Comparison of ENCODE assay signal across 5 worm cellular contexts in the genomic region with DNA sequence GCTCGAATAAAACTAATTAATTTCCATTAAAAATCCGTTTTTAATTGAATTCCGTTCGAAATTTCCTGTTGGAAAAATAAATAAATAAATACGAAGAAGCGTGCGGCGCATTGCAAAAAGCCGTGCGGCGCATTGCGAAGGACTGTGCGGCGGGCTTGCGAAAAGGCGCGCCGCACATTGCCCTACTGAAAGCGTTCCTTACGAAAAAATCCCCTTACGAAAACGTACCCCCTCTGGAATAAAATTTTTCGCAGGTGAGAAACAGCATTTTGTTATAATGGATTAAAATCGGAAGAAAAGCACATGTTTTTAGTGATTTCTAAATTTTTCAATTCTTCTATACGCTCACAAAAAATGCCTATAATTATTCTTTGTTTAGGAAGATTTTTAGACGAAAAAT.
TF ChIP-seq lines count a peak whose summit lies in the region.
"Not testable (repeated sequence)": the region's sequence is repeated elsewhere in the genome, so short reads cannot be mapped to it uniquely, and the experiment has no call there.

No protein-coding gene starts in this region.

TF ChIP-seq in whole organism, L1 larva, 84 proteins besides CTCF, POLR2A, EP300 and RAD21:
- peak; percentile 25 for TF ChIP-seq nhr-85 (tag; lab: Kevin White, UChicago)
- peak; percentile 25; the same call in 1 of the 2 replicates for TF ChIP-seq isw-1 (GFP tag; IDR thresholded peaks at IDR 0.05; lab: Robert Waterston, UW)
- TF ChIP-seq grh-1 (GFP tag; IDR thresholded peaks at IDR 0.05; lab: Robert Waterston, UW), result peak; percentile 57
- peak; percentile 70 for TF ChIP-seq nhr-19 (GFP tag; conservative IDR thresholded peaks at IDR 0.05; lab: Robert Waterston, UW)

TF ChIP-seq in whole organism, L4 larva, 104 proteins besides CTCF, POLR2A, EP300 and RAD21:
- TF ChIP-seq vab-7 (GFP tag; IDR thresholded peaks at IDR 0.05; lab: Robert Waterston, UW) (0 out of 2 replicates have a peak, but pooled peaks have one; percentile 33), lin-38 (GFP tag; IDR thresholded peaks at IDR 0.05; lab: Robert Waterston, UW) (peak; percentile 85), ctbp-1 (GFP tag; IDR thresholded peaks at IDR 0.05; lab: Robert Waterston, UW) (peak; percentile 44; the same call in 1 of the 2 replicates), mdt-29 (GFP tag; IDR thresholded peaks at IDR 0.05; lab: Robert Waterston, UW) (0 out of 2 replicates have a peak, but pooled peaks have one; percentile 46), hmg-1.1 (GFP tag; IDR thresholded peaks at IDR 0.05; lab: Robert Waterston, UW) (peak; percentile 70), set-16 (GFP tag; IDR thresholded peaks at IDR 0.05; lab: Robert Waterston, UW) (peak; percentile 55; the same call in 1 of the 2 replicates), egl-43 (GFP tag; IDR thresholded peaks at IDR 0.05; lab: Robert Waterston, UW) (peak; percentile 68; the same call in 1 of the 2 replicates), pha-4 (GFP tag; IDR thresholded peaks at IDR 0.05; lab: Robert Waterston, UW) (peak; percentile 67), D1046.2 (GFP tag; IDR thresholded peaks at IDR 0.05; lab: Robert Waterston, UW) (0 out of 2 replicates have a peak, but pooled peaks have one; percentile 11), dmd-6 (GFP tag; IDR thresholded peaks at IDR 0.05; lab: Robert Waterston, UW) (peak; percentile 29; the same call in 1 of the 2 replicates), nhr-42 (GFP tag; IDR thresholded peaks at IDR 0.05; lab: Robert Waterston, UW) (0 out of 2 replicates have a peak, but pooled peaks have one; percentile 18), T26A8.4 (GFP tag; IDR thresholded peaks at IDR 0.05; lab: Robert Waterston, UW) (peak; percentile 86), ceh-44 (GFP tag; IDR thresholded peaks at IDR 0.05; lab: Robert Waterston, UW) (0 out of 2 replicates have a peak, but pooled peaks have one; percentile 34), php-3 (GFP tag; IDR thresholded peaks at IDR 0.05; lab: Robert Waterston, UW) (peak; percentile 51; the same call in 1 of the 2 replicates), Y48G9A.11 (GFP tag; IDR thresholded peaks at IDR 0.05; lab: Robert Waterston, UW) (0 out of 2 replicates have a peak, but pooled peaks have one; percentile 10)
- not testable (repeated sequence) for TF ChIP-seq pha-4 (tag; optimal IDR thresholded peaks at IDR 0.05; lab: Kevin White, UChicago)

TF ChIP-seq in whole organism, early embryonic, 17 proteins besides CTCF, POLR2A, EP300 and RAD21:
- TF ChIP-seq sea-1 (GFP tag; conservative IDR thresholded peaks at IDR 0.05; lab: Robert Waterston, UW), result peak; percentile 61; the same call in 1 of the 2 replicates
- TF ChIP-seq pes-1 (GFP tag; IDR thresholded peaks at IDR 0.05; lab: Robert Waterston, UW), result peak; percentile 73

TF ChIP-seq in whole organism, midembryonic, 9 proteins besides CTCF, POLR2A, EP300 and RAD21:
- TF ChIP-seq flt-1 (GFP tag; IDR thresholded peaks at IDR 0.05; lab: Robert Waterston, UW) (peak; percentile 59; the same call in 1 of the 2 replicates), ztf-23 (GFP tag; IDR thresholded peaks at IDR 0.05; lab: Robert Waterston, UW) (peak; percentile 74), klf-2 (GFP tag; conservative IDR thresholded peaks at IDR 0.05; lab: Robert Waterston, UW) (peak; percentile 64), tab-1 (GFP tag; IDR thresholded peaks at IDR 0.05; lab: Robert Waterston, UW) (peak; percentile 67; the same call in 1 of the 2 replicates), T22C8.4 (GFP tag; IDR thresholded peaks at IDR 0.05; lab: Robert Waterston, UW) (peak; percentile 35; the same call in 1 of the 2 replicates)
TF ChIP-seq in whole organism, midembryonic: peak in this region for 5; not testable (repeated sequence) for 4.

TF ChIP-seq in whole organism, young adult, 124 proteins besides CTCF, POLR2A, EP300 and RAD21:
- TF ChIP-seq hmg-1.2 (GFP tag; IDR thresholded peaks at IDR 0.05; lab: Robert Waterston, UW), result peak; percentile 46
- TF ChIP-seq rcor-1 (GFP tag; IDR thresholded peaks at IDR 0.05; lab: Robert Waterston, UW), result peak; percentile 26; the same call in 1 of the 2 replicates
- TF ChIP-seq Y67H2A.10 (GFP tag; conservative IDR thresholded peaks at IDR 0.05; lab: Robert Waterston, UW), result 0 out of 2 replicates have a peak, but pooled peaks have one; percentile 17
- 0 out of 2 replicates have a peak, but pooled peaks have one; percentile 68 for TF ChIP-seq ztf-28 (GFP tag; IDR thresholded peaks at IDR 0.05; lab: Robert Waterston, UW)
- TF ChIP-seq dox-1 (GFP tag; IDR thresholded peaks at IDR 0.05; lab: Robert Waterston, UW), result peak; percentile 93
- peak; percentile 97 for TF ChIP-seq C06A6.2 (GFP tag; conservative IDR thresholded peaks at IDR 0.05; lab: Robert Waterston, UW)
- TF ChIP-seq cebp-1 (GFP tag; IDR thresholded peaks at IDR 0.05; lab: Robert Waterston, UW), result peak; percentile 46; the same call in 1 of the 2 replicates
- not testable (repeated sequence) for TF ChIP-seq cebp-1 (tag; optimal IDR thresholded peaks at IDR 0.05; lab: Kevin White, UChicago)
- TF ChIP-seq K11D2.4 (GFP tag; IDR thresholded peaks at IDR 0.05; lab: Robert Waterston, UW), result 0 out of 2 replicates have a peak, but pooled peaks have one; percentile 14
- TF ChIP-seq egl-44 (GFP tag; IDR thresholded peaks at IDR 0.05; lab: Robert Waterston, UW), result peak; percentile 39; the same call in 1 of the 2 replicates
- TF ChIP-seq nfyb-1 (GFP tag; IDR thresholded peaks at IDR 0.05; lab: Robert Waterston, UW), result peak; percentile 84
- TF ChIP-seq Y53G8AR.9 (GFP tag; conservative IDR thresholded peaks at IDR 0.05; lab: Robert Waterston, UW), result peak; percentile 37; the same call in 1 of the 2 replicates
- TF ChIP-seq Y95B8A.8 (GFP tag; IDR thresholded peaks at IDR 0.05; lab: Robert Waterston, UW), result peak; percentile 41; the same call in 1 of the 2 replicates
- TF ChIP-seq egrh-3 (GFP tag; IDR thresholded peaks at IDR 0.05; lab: Robert Waterston, UW), result 0 out of 2 replicates have a peak, but pooled peaks have one; percentile 37
- TF ChIP-seq ceh-91 (GFP tag; IDR thresholded peaks at IDR 0.05; lab: Robert Waterston, UW), result 0 out of 2 replicates have a peak, but pooled peaks have one; percentile 22
- peak; percentile 85 for TF ChIP-seq ceh-100 (GFP tag; IDR thresholded peaks at IDR 0.05; lab: Robert Waterston, UW)
- TF ChIP-seq F33H1.4 (GFP tag; IDR thresholded peaks at IDR 0.05; lab: Robert Waterston, UW), result peak; percentile 42; the same call in 1 of the 2 replicates
- TF ChIP-seq pbrm-1 (GFP tag; IDR thresholded peaks at IDR 0.05; lab: Robert Waterston, UW), result peak; percentile 59; the same call in 1 of the 2 replicates
- peak; percentile 54 for TF ChIP-seq madf-6 (GFP tag; IDR thresholded peaks at IDR 0.05; lab: Robert Waterston, UW)
- peak; percentile 85 for TF ChIP-seq mcd-1 (GFP tag; IDR thresholded peaks at IDR 0.05; lab: Robert Waterston, UW)
- 0 out of 2 replicates have a peak, but pooled peaks have one; percentile 47 for TF ChIP-seq attf-3 (GFP tag; conservative IDR thresholded peaks at IDR 0.05; lab: Robert Waterston, UW)
- TF ChIP-seq D2030.7 (GFP tag; IDR thresholded peaks at IDR 0.05; lab: Robert Waterston, UW), result peak; percentile 53; the same call in 1 of the 2 replicates
